Worm (Caenorhabditis elegans): ENCODE data around the gene ztf-17.

- TF ChIP-seq ama-1 (optimal IDR thresholded peaks at IDR 0.05) (no peak), scrt-1 (GFP tag; IDR thresholded peaks at IDR 0.05) (no peak), hnd-1 (tag; optimal IDR thresholded peaks at IDR 0.05) (no peak), sea-1 (GFP tag; conservative IDR thresholded peaks at IDR 0.05) (no peak), hmg-4 (GFP tag; optimal IDR thresholded peaks at IDR 0.05) (no peak), B0310.2 (tag; optimal IDR thresholded peaks at IDR 0.05) (no peak), tbx-11 (GFP tag; IDR thresholded peaks at IDR 0.05) (no peak), F13C5.2 (tag; optimal IDR thresholded peaks at IDR 0.05) (no peak), ceh-13 (GFP tag; optimal IDR thresholded peaks at IDR 0.05) (no peak), tbx-37 (GFP tag; conservative IDR thresholded peaks at IDR 0.05) (no peak), pes-1 (GFP tag; IDR thresholded peaks at IDR 0.05) (no peak), ets-7 (tag; optimal IDR thresholded peaks at IDR 0.05) (no peak), flt-1 (GFP tag; IDR thresholded peaks at IDR 0.05) (no peak), hmbx-1 (tag; optimal IDR thresholded peaks at IDR 0.05) (no peak)
These were observed 18.8 kb upstream of the ztf-17 start for ce11 chrII:7888759-7889158.
